Worm (Caenorhabditis elegans): ENCODE data around the gene cpf-2.

- TF ChIP-seq elt-1 (tag; optimal IDR thresholded peaks at IDR 0.05; ENCODE audit: borderline replicate concordance, insufficient read depth) (no peak), snpc-4 (tag; optimal IDR thresholded peaks at IDR 0.05) (no peak), hlh-1 (tag; optimal IDR thresholded peaks at IDR 0.05) (peak; percentile 36), M03D4.4 (tag; optimal IDR thresholded peaks at IDR 0.05) (peak; percentile 58), zip-8 (tag; optimal IDR thresholded peaks at IDR 0.05) (peak; percentile 80), pha-4 (tag; optimal IDR thresholded peaks at IDR 0.05) (peak; percentile 54), sptf-1 (tag; optimal IDR thresholded peaks at IDR 0.05) (peak; percentile 83)
Measured at ce11 chrIII:13268856-13269255, at the start of gene cpf-2.
